Fruit fly (Drosophila melanogaster) whole organism, embryonic: ENCODE measurements around the gene EMC5.

Experiments
- Bdp1 ChIP-seq: fragments of 200-800 bp; sonication (Bioruptor generic); optimal IDR thresholded peaks from 3 replicates; lab custom pipeline; 2016; ENCODE audit warnings: missing biosample characterization, missing genetic modification characterization
- CG14441 ChIP-seq: fragments of 200-800 bp; sonication (Bioruptor generic); IDR thresholded peaks from 2 replicates; pipeline ENCODE4 v1.3.6; 2022; ENCODE audit warnings: missing biosample characterization, missing genetic modification characterization
- CG16815 ChIP-seq: fragments of 200-800 bp; sonication (Bioruptor generic); optimal IDR thresholded peaks from 3 replicates; lab custom pipeline; 2017; ENCODE audit warnings: missing biosample characterization, mild to moderate bottlenecking, missing genetic modification characterization
- CG30020 ChIP-seq: fragments of 200-800 bp; optimal IDR thresholded peaks from 2 replicates; lab custom pipeline; 2019; ENCODE audit warnings: missing biosample characterization, mild to moderate bottlenecking, missing genetic modification characterization, moderate library complexity
- CG3281 ChIP-seq: fragments of 200-800 bp; sonication (Bioruptor generic); optimal IDR thresholded peaks from 3 replicates; lab custom pipeline; 2017; ENCODE audit warnings: missing biosample characterization, mild to moderate bottlenecking, missing genetic modification characterization
- CG34376 ChIP-seq: fragments of 200-800 bp; sonication (Bioruptor generic); optimal IDR thresholded peaks from 2 replicates; lab custom pipeline; 2018; ENCODE audit warnings: missing biosample characterization, mild to moderate bottlenecking, missing genetic modification characterization
- CG3838 ChIP-seq: fragments of 200-800 bp; sonication (Bioruptor generic); optimal IDR thresholded peaks from 3 replicates; lab custom pipeline; 2016; ENCODE audit warnings: missing biosample characterization, missing genetic modification characterization
- CG3995 ChIP-seq: fragments of 200-800 bp; sonication (Bioruptor generic); optimal IDR thresholded peaks from 3 replicates; lab custom pipeline; 2016; ENCODE audit warnings: missing biosample characterization, missing genetic modification characterization
- CG4424 ChIP-seq: fragments of 200-800 bp; sonication (Bioruptor generic); optimal IDR thresholded peaks from 3 replicates; lab custom pipeline; 2016; ENCODE audit warnings: missing biosample characterization, missing genetic modification characterization
- CG4730 ChIP-seq: fragments of 200-800 bp; sonication (Bioruptor generic); IDR thresholded peaks from 2 replicates; pipeline ENCODE4 v1.3.6; 2022; ENCODE audit warnings: missing biosample characterization, missing genetic modification characterization
- D19B ChIP-seq: fragments of 200-800 bp; sonication (Bioruptor generic); optimal IDR thresholded peaks from 2 replicates; lab custom pipeline; 2017; ENCODE audit warnings: missing biosample characterization, mild to moderate bottlenecking, missing genetic modification characterization
- Fer2 ChIP-seq: fragments of 200-800 bp; sonication (Bioruptor generic); optimal IDR thresholded peaks from 2 replicates; lab custom pipeline; 2018; ENCODE audit warnings: missing biosample characterization, mild to moderate bottlenecking, missing genetic modification characterization, moderate library complexity
- MESR4 ChIP-seq: fragments of 200-800 bp; sonication (Bioruptor generic); optimal IDR thresholded peaks from 2 replicates; lab custom pipeline; 2018; ENCODE audit warnings: missing biosample characterization, mild to moderate bottlenecking, missing genetic modification characterization, moderate library complexity
- Oaz ChIP-seq: fragments of 200-800 bp; sonication (Bioruptor generic); IDR thresholded peaks from 2 replicates; pipeline ENCODE4 v1.3.6; 2022; ENCODE audit warnings: missing biosample characterization, missing genetic modification characterization
- Optix ChIP-seq: fragments of 200-800 bp; sonication (Bioruptor generic); IDR thresholded peaks from 3 replicates; pipeline ENCODE4 v1.3.6; 2022; ENCODE audit warnings: missing biosample characterization, missing genetic modification characterization
- PHDP ChIP-seq: fragments of 200-800 bp; sonication (Bioruptor generic); optimal IDR thresholded peaks from 3 replicates; lab custom pipeline; 2018; ENCODE audit warnings: missing biosample characterization, mild to moderate bottlenecking, missing genetic modification characterization, moderate library complexity
- Pdp1 ChIP-seq, 2 experiments: fragments of 200-800 bp; sonication (Bioruptor generic); optimal IDR thresholded peaks; 3 replicates each; lab custom pipeline; 2016; ENCODE audit warnings: missing biosample characterization in 2 of 2, missing genetic modification characterization in 2 of 2, mild to moderate bottlenecking in 1 of 2, moderate library complexity in 1 of 2
- Ptx1 ChIP-seq: fragments of 200-800 bp; sonication (Bioruptor generic); IDR thresholded peaks from 2 replicates; pipeline ENCODE4 v1.3.6; 2022; ENCODE audit warnings: missing biosample characterization, missing genetic modification characterization
- Scr ChIP-seq: fragments of 200-800 bp; sonication (Bioruptor generic); IDR thresholded peaks from 2 replicates; pipeline ENCODE4 v1.3.6; 2022; ENCODE audit warnings: missing biosample characterization, missing genetic modification characterization; ENCODE audit not compliant: partially characterized antibody
- Xbp1 ChIP-seq: fragments of 200-800 bp; sonication (Bioruptor generic); optimal IDR thresholded peaks from 3 replicates; lab custom pipeline; 2016; ENCODE audit warnings: missing biosample characterization, mild to moderate bottlenecking, missing genetic modification characterization
- bigmax ChIP-seq: fragments of 200-800 bp; sonication (Bioruptor generic); optimal IDR thresholded peaks from 2 replicates; lab custom pipeline; 2018; ENCODE audit warnings: missing biosample characterization, mild to moderate bottlenecking, missing genetic modification characterization
- cato ChIP-seq: fragments of 200-800 bp; sonication (Bioruptor generic); optimal IDR thresholded peaks from 2 replicates; lab custom pipeline; 2016; ENCODE audit warnings: missing biosample characterization, missing genetic modification characterization, borderline replicate concordance
- corto ChIP-seq: fragments of 200-800 bp; sonication (Bioruptor generic); optimal IDR thresholded peaks from 2 replicates; lab custom pipeline; 2016; ENCODE audit warnings: missing biosample characterization, mild to moderate bottlenecking, missing genetic modification characterization, moderate library complexity
- crol ChIP-seq: fragments of 200-800 bp; sonication (Bioruptor generic); IDR thresholded peaks from 2 replicates; pipeline ENCODE4 v1.3.6; 2022; ENCODE audit warnings: missing biosample characterization, missing genetic modification characterization
- crp ChIP-seq, 2 experiments: fragments of 200-800 bp; sonication (Bioruptor generic); optimal IDR thresholded peaks; 2 replicates in 1 of 2; 3 replicates in 1 of 2; lab custom pipeline; 2017; ENCODE audit warnings: missing biosample characterization in 2 of 2, missing genetic modification characterization in 2 of 2, mild to moderate bottlenecking in 1 of 2, moderate library complexity in 1 of 2
- dimm ChIP-seq: fragments of 200-800 bp; sonication (Bioruptor generic); IDR thresholded peaks from 2 replicates; pipeline ENCODE4 v1.3.6; 2022; ENCODE audit warnings: missing biosample characterization, missing genetic modification characterization
- ewg ChIP-seq: fragments of 200-800 bp; sonication (Bioruptor generic); optimal IDR thresholded peaks from 3 replicates; lab custom pipeline; 2017; ENCODE audit warnings: mild to moderate bottlenecking, missing biosample characterization, missing genetic modification reagents, missing genetic modification characterization
- gfzf ChIP-seq: fragments of 200-800 bp; sonication (Bioruptor generic); optimal IDR thresholded peaks from 2 replicates; lab custom pipeline; 2016; ENCODE audit warnings: missing biosample characterization, mild to moderate bottlenecking, missing genetic modification characterization, moderate library complexity
- ind ChIP-seq: fragments of 200-800 bp; sonication (Bioruptor generic); optimal IDR thresholded peaks from 3 replicates; lab custom pipeline; 2016; ENCODE audit warnings: missing biosample characterization, missing genetic modification characterization
- kay ChIP-seq: fragments of 200-800 bp; sonication (Bioruptor generic); optimal IDR thresholded peaks from 2 replicates; lab custom pipeline; 2016; ENCODE audit warnings: missing biosample characterization, missing genetic modification characterization
- lilli ChIP-seq: fragments of 200-800 bp; sonication (Bioruptor generic); optimal IDR thresholded peaks from 3 replicates; lab custom pipeline; 2016; ENCODE audit warnings: missing biosample characterization, missing genetic modification characterization
- pros ChIP-seq: fragments of 200-800 bp; sonication (Bioruptor generic); optimal IDR thresholded peaks from 3 replicates; lab custom pipeline; 2019; ENCODE audit warnings: missing biosample characterization, mild to moderate bottlenecking, missing genetic modification characterization, moderate library complexity
- rib ChIP-seq: fragments of 200-800 bp; sonication (Bioruptor generic); IDR thresholded peaks from 2 replicates; pipeline ENCODE4 v1.3.6; 2022; ENCODE audit warnings: missing biosample characterization, missing genetic modification characterization
- sd ChIP-seq: fragments of 200-800 bp; sonication (Bioruptor generic); optimal IDR thresholded peaks from 3 replicates; lab custom pipeline; 2018; ENCODE audit warnings: missing biosample characterization, mild to moderate bottlenecking, missing genetic modification characterization, moderate library complexity
- stc ChIP-seq: fragments of 200-800 bp; sonication (Bioruptor generic); IDR thresholded peaks from 2 replicates; pipeline ENCODE4 v1.3.6; 2022; ENCODE audit warnings: missing biosample characterization, missing genetic modification characterization
- toy ChIP-seq: fragments of 200-800 bp; sonication (Bioruptor generic); IDR thresholded peaks from 2 replicates; pipeline ENCODE4 v1.3.6; 2022; ENCODE audit warnings: missing biosample characterization, missing genetic modification characterization
- tx ChIP-seq: fragments of 200-800 bp; sonication (Bioruptor generic); optimal IDR thresholded peaks from 2 replicates; lab custom pipeline; 2016; ENCODE audit warnings: missing biosample characterization, missing genetic modification characterization
- unpg ChIP-seq: fragments of 200-800 bp; sonication (Bioruptor generic); optimal IDR thresholded peaks from 3 replicates; lab custom pipeline; 2018; ENCODE audit warnings: missing biosample characterization, mild to moderate bottlenecking, missing genetic modification characterization, moderate library complexity

The EMC5 gene

dm6 chr2L:19021278-19022220 lies 34.0 kb downstream of the EMC5 start (continued):
- TF ChIP-seq CG14441 = no peak
- peak in 1 of 2 experiments; percentile 34 for TF ChIP-seq crp (GFP tag; optimal IDR thresholded peaks at IDR 0.05; lab: Kevin White, UChicago)
- no peak for TF ChIP-seq toy (GFP tag; lab: Robert Waterston, UW)
- no peak for TF ChIP-seq pros (GFP tag; lab: Kevin White, UChicago)
- TF ChIP-seq CG16815 (GFP tag; lab: Kevin White, UChicago) = peak; percentile 51
- peak; percentile 16 for TF ChIP-seq MESR4
- peak; percentile 86 for TF ChIP-seq Ptx1 (GFP tag; lab: Robert Waterston, UW)
- TF ChIP-seq dimm (GFP tag; lab: Robert Waterston, UW) = no peak
- peak; percentile 6 for TF ChIP-seq kay (GFP tag; lab: Kevin White, UChicago)
- TF ChIP-seq sd (tag; lab: Kevin White, UChicago) = peak; percentile 53
- TF ChIP-seq crol = peak; percentile 91
- TF ChIP-seq unpg (GFP tag; lab: Kevin White, UChicago) = peak; percentile 78
- TF ChIP-seq CG4424 (GFP tag; lab: Kevin White, UChicago) = peak; percentile 54
- TF ChIP-seq rib = no peak; the same call in 1 of the 2 replicates
- peak; percentile 56 for TF ChIP-seq corto (GFP tag; lab: Kevin White, UChicago)
- TF ChIP-seq Scr (GFP tag; lab: Robert Waterston, UW) = no peak
- no peak for TF ChIP-seq tx (GFP tag; lab: Kevin White, UChicago)
- TF ChIP-seq CG4730 (GFP tag; lab: Robert Waterston, UW) = 0 out of 2 replicates have a peak, but pooled peaks have one; percentile 6
- TF ChIP-seq CG3281 (GFP tag; lab: Kevin White, UChicago) = peak; percentile 73
- TF ChIP-seq Xbp1 (GFP tag; lab: Kevin White, UChicago) = peak; percentile 69
- TF ChIP-seq Fer2 (tag; lab: Kevin White, UChicago) = peak; percentile 41
- peak; percentile 85 for TF ChIP-seq PHDP (tag; lab: Kevin White, UChicago)
- no peak for TF ChIP-seq bigmax (GFP tag; lab: Kevin White, UChicago)
- peak; percentile 52 for TF ChIP-seq D19B
- 0 out of 2 replicates have a peak, but pooled peaks have one; percentile 39 for TF ChIP-seq stc (GFP tag; lab: Robert Waterston, UW)
- peak; percentile 72 for TF ChIP-seq lilli (GFP tag; lab: Kevin White, UChicago)
- TF ChIP-seq CG30020 = peak; percentile 45
- TF ChIP-seq CG3995 = no peak
- no peak for TF ChIP-seq Oaz (GFP tag; lab: Robert Waterston, UW)
- peak; percentile 35 for TF ChIP-seq Bdp1
- TF ChIP-seq Optix = no peak
- TF ChIP-seq ind (GFP tag; lab: Kevin White, UChicago) = peak; percentile 57

dm6 chr2L:19022221-19022516 lies 34.7 kb downstream of the EMC5 start, which contains the start of gene CG15172:
CG15172 (plus strand) TSS chr2L:19022417.
- TF ChIP-seq ewg (no peak), Pdp1 (GFP tag; optimal IDR thresholded peaks at IDR 0.05; lab: Kevin White, UChicago) (peak in 1 of 2 experiments; percentile 78), gfzf (GFP tag; lab: Kevin White, UChicago) (no peak), CG3838 (GFP tag; lab: Kevin White, UChicago) (no peak), cato (GFP tag; lab: Kevin White, UChicago) (no peak), CG34376 (GFP tag; lab: Kevin White, UChicago) (no peak)
